Worm (Caenorhabditis elegans): ENCODE measurements around the gene srj-53.

srj-53 gene

DNA sequence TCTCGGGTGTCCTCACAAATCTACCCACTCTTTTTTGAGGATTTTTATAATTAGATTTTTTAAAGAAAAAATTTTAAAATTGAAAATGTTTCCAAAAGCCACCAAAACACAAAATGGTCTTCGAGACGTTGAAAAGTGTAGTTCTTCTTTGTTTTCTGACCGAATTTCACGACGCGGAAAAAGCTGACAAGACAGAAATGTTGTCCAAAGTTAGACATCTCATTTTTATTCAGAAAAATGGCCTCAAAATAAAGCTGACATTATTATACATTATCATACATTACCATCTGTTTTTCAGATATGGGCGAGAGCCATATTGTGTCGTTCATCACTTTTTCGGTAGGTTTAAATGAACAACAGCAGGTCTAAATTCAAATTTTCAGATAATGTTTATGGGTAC, 14.9 kb downstream of the srj-53 start, which contains the start of gene srx-22:
Gene srx-22, plus strand, starts transcription at position 301 of the 400 bp plus-strand sequence.
- TF ChIP-seq bed-1 (GFP tag; IDR thresholded peaks at IDR 0.05) = no peak
- TF ChIP-seq repo-1 (tag; optimal IDR thresholded peaks at IDR 0.05) = no peak
- no peak for TF ChIP-seq let-607 (tag; optimal IDR thresholded peaks at IDR 0.05)

DNA sequence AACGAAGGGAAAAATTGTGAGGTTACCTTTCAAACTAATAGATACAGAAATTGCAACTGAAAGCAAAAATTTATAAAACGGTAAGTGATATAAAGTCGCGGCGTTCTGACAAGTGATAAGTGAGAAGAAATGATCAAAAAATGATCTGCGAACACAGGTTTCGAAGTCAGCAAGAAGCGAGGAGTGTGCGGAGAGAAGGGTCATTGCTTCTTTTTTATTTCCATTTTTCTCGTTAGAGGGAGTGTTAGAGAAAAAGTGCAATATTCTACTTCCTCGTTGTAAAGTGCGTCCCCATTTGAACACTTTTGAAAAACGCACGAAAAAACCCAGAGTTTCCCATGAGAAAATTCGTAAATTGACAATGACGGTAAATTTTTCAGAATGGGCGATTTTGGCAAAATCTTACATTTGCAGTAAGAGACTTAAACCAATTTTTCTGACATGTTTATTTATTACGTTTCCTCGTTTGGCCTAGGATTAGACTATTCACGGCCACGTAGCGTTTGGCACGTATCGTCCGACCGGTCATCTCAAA, 17.9 kb downstream of the srj-53 start, which contains the start of the genes fbxa-72 and srx-21:
Gene fbxa-72, minus strand, starts transcription at position 204 of the 535 bp plus-strand sequence.
Gene srx-21, plus strand, starts transcription at position 485 of the 535 bp plus-strand sequence.
- no peak for TF ChIP-seq aptf-2 (GFP tag; conservative IDR thresholded peaks at IDR 0.05)
- peak; percentile 69 for TF ChIP-seq nhr-80 (tag; optimal IDR thresholded peaks at IDR 0.05)

DNA sequence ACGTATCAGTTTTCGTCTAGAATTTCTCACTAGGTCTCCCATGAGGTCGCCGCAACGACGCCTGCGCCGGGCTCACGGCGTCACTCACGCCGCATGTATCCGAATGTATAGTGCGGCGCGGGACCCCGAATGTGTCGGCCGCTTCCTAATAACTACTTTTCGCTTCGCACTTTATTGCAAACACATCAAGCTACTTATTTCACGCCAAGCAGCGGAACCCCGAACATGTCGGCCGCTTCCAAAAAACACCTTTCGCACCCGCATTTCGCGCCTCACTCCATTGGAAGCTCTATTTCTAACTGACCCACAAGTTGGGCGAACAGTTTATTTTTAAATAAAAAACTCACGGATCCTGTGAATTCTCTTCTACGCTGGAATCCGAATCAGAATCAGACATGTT, 18.4 kb downstream of the srj-53 start:
- TF ChIP-seq snpc-1.1 (tag; optimal IDR thresholded peaks at IDR 0.05; ENCODE audit: insufficient read depth) (peak; percentile 54), B0019.2 (GFP tag; conservative IDR thresholded peaks at IDR 0.05) (no peak), snpc-4 (GFP tag; optimal IDR thresholded peaks at IDR 0.05) (no peak), snpc-4 (tag; optimal IDR thresholded peaks at IDR 0.05) (peak in 2 of 4 experiments; percentile 78 to 88), zfh-2 (GFP tag; conservative IDR thresholded peaks at IDR 0.05) (0 out of 2 replicates have a peak, but pooled peaks have one; percentile 42)

DNA sequence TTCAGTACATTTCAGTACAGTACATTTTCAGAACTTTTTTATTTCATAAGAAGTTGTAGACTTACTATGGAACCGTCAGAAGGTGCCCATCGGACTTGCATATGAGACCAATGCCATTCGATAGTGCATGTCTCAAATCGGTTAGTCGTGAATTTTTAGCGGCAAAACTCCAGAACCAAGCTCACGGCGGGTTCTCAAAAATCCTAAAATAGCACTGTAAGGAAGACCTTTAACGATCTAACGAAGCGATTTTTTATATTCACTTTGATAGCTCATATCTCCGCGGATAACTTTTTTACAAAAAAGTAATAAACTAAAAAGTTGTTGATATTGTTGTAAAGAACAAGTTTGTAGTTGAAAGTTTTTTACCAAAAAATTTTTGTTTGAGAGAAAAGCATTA, 20.3 kb downstream of the srj-53 start, which contains the start of gene sru-25:
Gene sru-25, minus strand, starts transcription at position 101 of the 400 bp plus-strand sequence.
- TF ChIP-seq ztf-26 (tag; optimal IDR thresholded peaks at IDR 0.05) = no peak
- TF ChIP-seq ZK185.1 (tag; optimal IDR thresholded peaks at IDR 0.05; ENCODE audit: poor library complexity, severe bottlenecking) = no peak
- TF ChIP-seq lir-1 (GFP tag; conservative IDR thresholded peaks at IDR 0.05) = no peak
- TF ChIP-seq F33H1.4 (GFP tag; IDR thresholded peaks at IDR 0.05) = no peak
- TF ChIP-seq gei-17 (GFP tag; optimal IDR thresholded peaks at IDR 0.05) = no peak
- TF ChIP-seq attf-3 (GFP tag; conservative IDR thresholded peaks at IDR 0.05) = no peak
- no peak for TF ChIP-seq ama-1 (optimal IDR thresholded peaks at IDR 0.05)
- no peak for TF ChIP-seq ama-1 (GFP tag; optimal IDR thresholded peaks at IDR 0.05)
- TF ChIP-seq C06A6.2 (GFP tag; conservative IDR thresholded peaks at IDR 0.05) = no peak
- no peak for TF ChIP-seq nhr-27 (tag; optimal IDR thresholded peaks at IDR 0.05)
- TF ChIP-seq ccch-3 (GFP tag; optimal IDR thresholded peaks at IDR 0.05) = no peak
- TF ChIP-seq mel-28 (tag; optimal IDR thresholded peaks at IDR 0.05; ENCODE audit: borderline replicate concordance) = no peak
- TF ChIP-seq madf-6 (GFP tag; IDR thresholded peaks at IDR 0.05) = no peak
- TF ChIP-seq fkh-3 (tag; optimal IDR thresholded peaks at IDR 0.05) = no peak
- no peak for TF ChIP-seq F49E8.2 (tag; optimal IDR thresholded peaks at IDR 0.05; ENCODE audit: insufficient read depth)
- TF ChIP-seq lin-35 (GFP tag; optimal IDR thresholded peaks at IDR 0.05) = no peak
- TF ChIP-seq nfyb-1 (GFP tag; IDR thresholded peaks at IDR 0.05) = no peak
- TF ChIP-seq hrde-1 (tag; optimal IDR thresholded peaks at IDR 0.05; ENCODE audit: borderline replicate concordance) = no peak
- no peak for TF ChIP-seq rpc-1 (optimal IDR thresholded peaks at IDR 0.05)
- no peak for TF ChIP-seq rpc-1 (tag; optimal IDR thresholded peaks at IDR 0.05)
- no peak for TF ChIP-seq hlh-26 (GFP tag; conservative IDR thresholded peaks at IDR 0.05)
- no peak for TF ChIP-seq chd-7 (tag; optimal IDR thresholded peaks at IDR 0.05)

DNA sequence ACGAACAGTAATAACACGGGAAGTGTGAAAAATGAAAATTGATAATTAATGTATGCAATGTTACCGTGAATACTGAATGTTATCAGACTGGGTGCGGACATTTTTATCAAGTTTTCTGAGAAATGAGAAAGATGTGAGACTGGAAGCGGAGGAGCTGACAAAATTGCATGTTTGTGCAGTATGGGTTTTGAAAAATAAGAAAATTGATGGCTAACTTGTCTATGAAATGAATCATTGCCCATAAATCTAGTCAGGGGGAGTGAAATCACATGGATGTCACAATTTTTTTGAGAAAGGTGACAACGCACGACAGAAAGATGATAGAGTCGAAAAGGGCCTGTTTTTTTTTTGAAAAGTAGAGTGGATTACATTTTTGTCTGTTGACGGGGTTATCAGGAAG, 23.2 kb downstream of the srj-53 start, which contains the start of gene sru-24:
Gene sru-24, minus strand, starts transcription at position 101 of the 400 bp plus-strand sequence.
- TF ChIP-seq Y53F4B.3 (GFP tag; IDR thresholded peaks at IDR 0.05) (no peak), sdz-38 (tag; optimal IDR thresholded peaks at IDR 0.05) (no peak), him-1 (tag; optimal IDR thresholded peaks at IDR 0.05) (no peak), ccch-3 (GFP tag; optimal IDR thresholded peaks at IDR 0.05) (no peak), hrde-1 (tag; optimal IDR thresholded peaks at IDR 0.05; ENCODE audit: borderline replicate concordance) (no peak), F33H1.4 (GFP tag; IDR thresholded peaks at IDR 0.05) (no peak), bed-1 (GFP tag; IDR thresholded peaks at IDR 0.05) (no peak), snpc-1.1 (tag; optimal IDR thresholded peaks at IDR 0.05; ENCODE audit: insufficient read depth) (no peak), F22D6.2 (tag; optimal IDR thresholded peaks at IDR 0.05) (no peak), C17E4.6 (GFP tag; IDR thresholded peaks at IDR 0.05) (no peak), ets-4 (GFP tag; optimal IDR thresholded peaks at IDR 0.05) (no peak), F23B12.7 (tag; optimal IDR thresholded peaks at IDR 0.05; ENCODE audit: insufficient read depth) (no peak), ekl-4 (GFP tag; IDR thresholded peaks at IDR 0.05) (no peak), aptf-3 (GFP tag; IDR thresholded peaks at IDR 0.05) (no peak), ztf-25 (GFP tag; IDR thresholded peaks at IDR 0.05) (no peak), attf-3 (GFP tag; conservative IDR thresholded peaks at IDR 0.05) (no peak)
